Fruit fly (Drosophila melanogaster) whole organism, wandering third instar larva: ENCODE results near the gene Fam92.

Source experiments
- CG32264 ChIP-seq: fragments of 200-800 bp; sonication (Bioruptor generic); optimal IDR thresholded peaks from 2 replicates; lab custom pipeline; 2016; ENCODE audit warnings: missing biosample characterization, missing genetic modification characterization
- Hr83 ChIP-seq: fragments of 200-300 bp; sonication (Bioruptor generic); optimal IDR thresholded peaks from 2 replicates; lab custom pipeline; 2016; ENCODE audit warnings: missing biosample characterization, mild to moderate bottlenecking, missing genetic modification characterization, moderate library complexity; ENCODE audit not compliant: poor library complexity, severe bottlenecking
- Rel ChIP-seq, 2 experiments: fragments of 200-800 bp; sonication (Bioruptor generic) in 1 of 2; optimal IDR thresholded peaks; 2 replicates in 1 of 2; 3 replicates in 1 of 2; lab custom pipeline; 2016 to 2019; ENCODE audit warnings: mild to moderate bottlenecking in 2 of 2, missing biosample characterization in 2 of 2, missing genetic modification characterization in 2 of 2, moderate library complexity in 1 of 2
- foxo ChIP-seq, 2 experiments: fragments of 200-800 bp; sonication (Bioruptor generic); optimal IDR thresholded peaks; 2 replicates in 1 of 2; 3 replicates in 1 of 2; lab custom pipeline; 2016 to 2017; ENCODE audit warnings: missing biosample characterization in 2 of 2, missing genetic modification characterization in 2 of 2
- lola ChIP-seq: fragments of >200 bp; optimal IDR thresholded peaks from 2 replicates; lab custom pipeline; 2017; ENCODE audit warnings: missing biosample characterization, missing genetic modification characterization
- rgr ChIP-seq: fragments of 200-800 bp; sonication (Bioruptor generic); optimal IDR thresholded peaks from 3 replicates; lab custom pipeline; 2016; ENCODE audit warnings: missing biosample characterization, mild to moderate bottlenecking, missing genetic modification characterization
- usp ChIP-seq: fragments of >200 bp; optimal IDR thresholded peaks from 2 replicates; lab custom pipeline; 2017; ENCODE audit warnings: missing biosample characterization, missing genetic modification characterization
- woc ChIP-seq: sonication (Bioruptor generic); optimal IDR thresholded peaks from 2 replicates; lab custom pipeline; 2016; ENCODE audit warnings: missing biosample characterization, mild to moderate bottlenecking, missing genetic modification characterization

dm6 chr2L:12466506-12467043 is 41.9 kb downstream of the Fam92 start:
- TF ChIP-seq Rel (GFP tag; optimal IDR thresholded peaks at IDR 0.05; lab: Kevin White, UChicago) (no peak), Rel (tag; optimal IDR thresholded peaks at IDR 0.05; lab: Kevin White, UChicago) (no peak), usp (GFP tag; lab: Kevin White, UChicago) (no peak), foxo (GFP tag; optimal IDR thresholded peaks at IDR 0.05; lab: Kevin White, UChicago) (no peak), Hr83 (GFP tag; lab: Kevin White, UChicago) (no peak), rgr (GFP tag; lab: Kevin White, UChicago) (no peak), woc (GFP tag; lab: Kevin White, UChicago) (no peak), lola (GFP tag; lab: Kevin White, UChicago) (no peak), CG32264 (GFP tag; lab: Kevin White, UChicago) (no peak)
